Worm (Caenorhabditis elegans): Measurements from ENCODE around the gene folt-3.

- TF ChIP-seq unc-86 (tag; optimal IDR thresholded peaks at IDR 0.05): no peak
- no peak for TF ChIP-seq ceh-24 (tag; optimal IDR thresholded peaks at IDR 0.05)
Observed at ce11 chrV:7626550-7626949, 17.0 kb upstream of the folt-3 start, which contains the start of gene F07C4.6.

Data from whole organism, late embryonic.